Worm (Caenorhabditis elegans): ENCODE measurements around the gene ooc-5.

DNA sequence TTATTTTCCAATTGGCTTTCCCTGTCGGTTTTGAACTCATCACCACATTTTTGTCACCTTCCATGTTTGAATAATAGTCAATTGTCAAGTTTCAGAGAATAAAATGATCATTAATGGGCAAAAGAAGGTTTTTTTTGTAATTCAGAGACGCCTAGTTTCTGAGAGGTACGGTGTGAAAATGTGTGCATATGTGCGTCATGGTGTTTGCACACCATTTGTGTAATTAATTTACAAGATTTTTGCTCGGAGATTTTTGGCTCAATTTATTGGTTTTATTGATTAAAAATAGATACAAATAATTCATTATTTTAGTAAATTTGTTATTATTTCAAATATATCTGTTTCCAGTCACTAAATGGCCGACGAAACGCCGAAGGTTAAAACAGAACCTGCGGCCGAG lies 4.5 kb downstream of the ooc-5 start, which contains the start of the genes F44G4.3 and tdp-1:
- no peak for TF ChIP-seq peb-1 (tag; optimal IDR thresholded peaks at IDR 0.05)
- TF ChIP-seq unc-62 (GFP tag; optimal IDR thresholded peaks at IDR 0.05), result no peak
- no peak for TF ChIP-seq ztf-11 (tag; optimal IDR thresholded peaks at IDR 0.05)
- TF ChIP-seq nhr-237 (tag; optimal IDR thresholded peaks at IDR 0.05), result no peak
- no peak for TF ChIP-seq egl-27 (tag; optimal IDR thresholded peaks at IDR 0.05)
- TF ChIP-seq ama-1 (optimal IDR thresholded peaks at IDR 0.05), result no peak

Data from whole organism, L2 larva.